Fruit fly (Drosophila melanogaster) whole organism: Measurements from ENCODE around the gene fwe.

Source experiments
- CG8478 ChIP-seq: fragments of >200 bp; optimal IDR thresholded peaks from 2 replicates; lab custom pipeline; 2018; ENCODE audit warnings: inconsistent platforms
- Dll ChIP-seq: fragments of >200 bp; optimal IDR thresholded peaks from 2 replicates; lab custom pipeline; 2017
- pan ChIP-seq: fragments of >200 bp; optimal IDR thresholded peaks from 2 replicates; lab custom pipeline; 2017
- psq ChIP-seq: fragments of >200 bp; optimal IDR thresholded peaks from 2 replicates; lab custom pipeline; 2017

DNA sequence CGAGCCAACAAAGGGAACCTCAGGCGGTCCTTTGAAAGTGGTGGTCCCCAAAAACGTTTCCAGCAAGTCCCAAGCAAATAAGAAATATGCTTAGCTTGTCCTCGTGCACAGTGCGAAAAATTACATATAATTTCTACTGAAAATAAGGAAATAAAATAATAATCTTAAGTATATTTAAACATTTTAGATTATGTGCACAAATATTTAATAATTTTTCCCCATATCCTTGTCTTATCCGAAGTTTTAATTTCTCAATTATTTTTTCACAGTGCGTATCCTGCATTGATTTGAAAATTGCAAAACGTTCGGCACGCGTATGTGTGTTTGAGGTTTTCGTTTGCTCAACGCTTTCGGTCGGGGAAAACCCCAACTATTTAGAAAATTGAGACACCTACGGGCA lies 44.6 kb downstream of the fwe start:
- TF ChIP-seq CG8478 (lab: Kevin White, UChicago) (no peak), psq (lab: Kevin White, UChicago) (no peak), Dll (no peak), pan (lab: Kevin White, UChicago) (no peak)
